Worm (Caenorhabditis elegans): ENCODE data around the gene Y43F8C.7.

- TF ChIP-seq him-1 (tag; optimal IDR thresholded peaks at IDR 0.05) = no peak
- no peak for TF ChIP-seq dao-5 (tag; optimal IDR thresholded peaks at IDR 0.05)
These were observed 48.1 kb upstream of the Y43F8C.7 start for ce11 chrV:19691954-19692353.

All from whole organism, L4/young adult.